Worm (Caenorhabditis elegans): ENCODE data around the gene K03B4.1.

The K03B4.1 gene

DNA sequence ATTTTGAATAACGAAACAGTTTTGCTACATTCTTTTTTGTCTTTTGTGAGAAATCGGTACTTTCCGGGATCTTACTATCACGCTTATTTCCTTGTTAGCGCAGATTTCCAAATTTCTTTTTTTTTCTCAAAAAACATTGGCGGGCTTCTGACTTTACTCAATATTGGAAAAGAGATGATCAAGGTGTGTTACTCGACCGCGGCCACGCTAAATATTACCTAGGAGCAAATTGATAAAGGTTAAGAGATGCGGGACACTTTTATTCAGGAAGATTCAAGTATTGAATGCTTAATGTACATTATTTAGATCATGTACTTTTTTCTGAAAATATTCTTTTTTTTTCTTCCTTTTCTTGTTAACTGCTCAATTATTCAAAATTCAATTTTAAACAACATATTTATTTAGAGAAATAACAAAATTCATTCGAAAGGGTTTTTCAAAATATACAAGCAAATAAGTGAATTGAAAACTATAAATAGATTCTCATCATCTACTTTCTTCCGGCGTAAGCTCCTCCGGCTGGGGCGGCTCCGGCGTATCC lies 41.8 kb upstream of the K03B4.1 start (continued):
- no peak for TF ChIP-seq lsy-27 (tag; optimal IDR thresholded peaks at IDR 0.05; ENCODE audit: borderline replicate concordance, insufficient read depth)
- no peak for TF ChIP-seq F23B12.7 (tag; optimal IDR thresholded peaks at IDR 0.05; ENCODE audit: insufficient read depth)

DNA sequence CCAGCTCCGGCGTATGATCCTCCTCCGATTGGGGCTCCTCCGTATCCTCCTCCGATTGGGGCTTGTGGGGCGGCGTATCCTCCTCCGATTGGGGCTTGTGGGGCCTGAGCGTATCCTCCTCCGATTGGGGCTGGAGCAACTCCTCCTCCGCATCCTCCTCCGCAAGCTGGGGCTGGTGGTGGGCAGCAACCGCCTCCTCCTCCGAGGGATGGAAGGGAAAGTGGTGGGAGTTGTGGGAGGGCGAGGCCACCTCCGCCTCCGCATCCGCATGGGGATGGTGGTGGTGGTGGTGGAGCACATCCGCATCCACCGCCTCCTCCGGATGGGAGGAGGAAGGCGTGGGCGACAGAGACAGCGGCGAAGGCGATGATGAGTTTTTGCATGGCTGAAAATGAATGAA lies 41.3 kb upstream of the K03B4.1 start, which contains the start of gene F41F3.3:
Gene F41F3.3 (minus strand): TSS at position 383 of the 400 bp plus-strand sequence.
- TF ChIP-seq B0019.2 (GFP tag; conservative IDR thresholded peaks at IDR 0.05) = 0 out of 2 replicates have a peak, but pooled peaks have one; percentile 11
- no peak for TF ChIP-seq ceh-91 (GFP tag; IDR thresholded peaks at IDR 0.05)
- TF ChIP-seq tlf-1 (GFP tag; optimal IDR thresholded peaks at IDR 0.05) = no peak
- TF ChIP-seq tbx-9 (tag; optimal IDR thresholded peaks at IDR 0.05; ENCODE audit: borderline replicate concordance) = no peak
- no peak for TF ChIP-seq T07F8.4 (tag; optimal IDR thresholded peaks at IDR 0.05)
- peak; percentile 16 for TF ChIP-seq attf-5 (GFP tag; optimal IDR thresholded peaks at IDR 0.05)
- TF ChIP-seq sdz-38 (tag; optimal IDR thresholded peaks at IDR 0.05) = no peak
- peak; percentile 10 for TF ChIP-seq ceh-27 (GFP tag; optimal IDR thresholded peaks at IDR 0.05)
- no peak for TF ChIP-seq ets-4 (GFP tag; optimal IDR thresholded peaks at IDR 0.05)
- no peak for TF ChIP-seq ztf-26 (tag; optimal IDR thresholded peaks at IDR 0.05)
- no peak for TF ChIP-seq hlh-12 (tag; optimal IDR thresholded peaks at IDR 0.05)
- TF ChIP-seq zfh-2 (GFP tag; conservative IDR thresholded peaks at IDR 0.05) = peak; percentile 97
- TF ChIP-seq nhr-80 (tag; optimal IDR thresholded peaks at IDR 0.05) = no peak
- peak; percentile 4 for TF ChIP-seq ztf-22 (GFP tag; optimal IDR thresholded peaks at IDR 0.05)
- no peak for TF ChIP-seq madf-10 (tag; optimal IDR thresholded peaks at IDR 0.05)
- TF ChIP-seq nhr-27 (tag; optimal IDR thresholded peaks at IDR 0.05) = no peak
- TF ChIP-seq hmg-1.2 (GFP tag; IDR thresholded peaks at IDR 0.05) = no peak
- 0 out of 2 replicates have a peak, but pooled peaks have one; percentile 24 for TF ChIP-seq ekl-4 (GFP tag; IDR thresholded peaks at IDR 0.05)
- TF ChIP-seq snpc-3.4 (tag; optimal IDR thresholded peaks at IDR 0.05) = no peak
- no peak for TF ChIP-seq Y79H2A.3 (GFP tag; conservative IDR thresholded peaks at IDR 0.05)
- no peak for TF ChIP-seq lag-1 (GFP tag; IDR thresholded peaks at IDR 0.05)
- TF ChIP-seq egrh-3 (GFP tag; IDR thresholded peaks at IDR 0.05) = peak; percentile 97
- TF ChIP-seq repo-1 (tag; optimal IDR thresholded peaks at IDR 0.05) = peak; percentile 24
- peak; percentile 33 for TF ChIP-seq chd-7 (tag; optimal IDR thresholded peaks at IDR 0.05)
- TF ChIP-seq madf-3 (GFP tag; IDR thresholded peaks at IDR 0.05) = 0 out of 2 replicates have a peak, but pooled peaks have one; percentile 4
- no peak for TF ChIP-seq dpff-1 (tag; optimal IDR thresholded peaks at IDR 0.05)
- TF ChIP-seq D2030.7 (GFP tag; IDR thresholded peaks at IDR 0.05) = no peak
- TF ChIP-seq F52B5.7 (tag; optimal IDR thresholded peaks at IDR 0.05) = peak; percentile 65
- TF ChIP-seq lsy-27 (tag; optimal IDR thresholded peaks at IDR 0.05; ENCODE audit: borderline replicate concordance, insufficient read depth) = no peak

DNA sequence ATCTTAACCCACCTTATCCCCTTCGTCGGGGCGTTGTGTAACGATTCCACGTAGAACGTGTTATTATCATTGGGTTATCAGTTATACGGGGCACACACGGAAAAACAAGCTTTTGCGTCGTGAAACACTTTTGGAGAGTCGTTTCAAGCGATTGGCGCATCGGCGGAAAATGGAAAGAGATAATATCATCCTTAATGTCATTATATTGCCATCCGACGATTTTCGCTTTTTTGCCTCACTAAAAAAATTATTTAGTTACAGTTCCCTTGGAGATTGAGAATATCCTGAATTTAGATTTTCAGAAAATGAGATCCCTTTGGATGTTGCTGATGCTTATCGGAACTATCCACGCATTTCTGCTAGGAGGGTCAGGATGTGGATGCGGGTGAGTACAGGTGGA lies 40.6 kb upstream of the K03B4.1 start, which contains the start of gene F41F3.8:
Gene F41F3.8 (plus strand): TSS at position 301 of the 400 bp plus-strand sequence.
- TF ChIP-seq bed-2 (GFP tag; IDR thresholded peaks at IDR 0.05) (no peak), tlf-1 (GFP tag; optimal IDR thresholded peaks at IDR 0.05) (no peak), tbp1 (GFP tag; optimal IDR thresholded peaks at IDR 0.05) (no peak), akir-1 (GFP tag; optimal IDR thresholded peaks at IDR 0.05) (no peak), let-607 (tag; optimal IDR thresholded peaks at IDR 0.05) (no peak), cebp-2 (GFP tag; IDR thresholded peaks at IDR 0.05) (no peak), snpc-3.4 (tag; optimal IDR thresholded peaks at IDR 0.05) (no peak), F55B11.4 (tag; optimal IDR thresholded peaks at IDR 0.05; ENCODE audit: borderline replicate concordance, insufficient read depth) (no peak), ztf-25 (GFP tag; IDR thresholded peaks at IDR 0.05) (no peak), snpc-1.1 (tag; optimal IDR thresholded peaks at IDR 0.05; ENCODE audit: insufficient read depth) (no peak), ztf-6 (GFP tag; IDR thresholded peaks at IDR 0.05) (no peak), nhr-80 (tag; optimal IDR thresholded peaks at IDR 0.05) (no peak), rcor-1 (GFP tag; IDR thresholded peaks at IDR 0.05) (no peak), nfyb-1 (GFP tag; IDR thresholded peaks at IDR 0.05) (no peak), hmg-1.2 (GFP tag; IDR thresholded peaks at IDR 0.05) (no peak), K11D2.4 (GFP tag; IDR thresholded peaks at IDR 0.05) (no peak), ekl-4 (GFP tag; IDR thresholded peaks at IDR 0.05) (no peak), pbrm-1 (GFP tag; IDR thresholded peaks at IDR 0.05) (no peak), repo-1 (tag; optimal IDR thresholded peaks at IDR 0.05) (no peak)
